Worm (Caenorhabditis elegans) whole organism, late embryonic: Measurements from ENCODE around the gene nhr-116.
"Not testable (repeated sequence)": the region's sequence is repeated elsewhere in the genome, so short reads cannot be mapped to it uniquely, and the experiment has no call there.

Source experiments
- C08G9.2 ChIP-seq: sonication (generic microtip); optimal IDR thresholded peaks from 2 replicates; lab custom pipeline; 2016; ENCODE audit warnings: mild to moderate bottlenecking, missing genetic modification characterization, moderate library complexity, missing compliant biosample characterization
- F13H6.1 ChIP-seq: sonication (generic microtip); optimal IDR thresholded peaks from 2 replicates; lab custom pipeline; 2016; ENCODE audit warnings: missing genetic modification characterization, missing compliant biosample characterization
- Y22D7AL.16 ChIP-seq: sonication (generic microtip); optimal IDR thresholded peaks from 2 replicates; lab custom pipeline; 2016; ENCODE audit warnings: missing genetic modification characterization, missing compliant biosample characterization
- ceh-14 ChIP-seq: sonication (generic microtip); optimal IDR thresholded peaks from 2 replicates; lab custom pipeline; 2016; ENCODE audit warnings: missing genotype, missing genetic modification characterization, missing compliant biosample characterization
- ceh-18 ChIP-seq: sonication (generic microtip); optimal IDR thresholded peaks from 2 replicates; lab custom pipeline; 2016; ENCODE audit warnings: missing genetic modification characterization, missing compliant biosample characterization
- ceh-22 ChIP-seq: sonication (generic microtip); optimal IDR thresholded peaks from 2 replicates; lab custom pipeline; 2017; ENCODE audit warnings: missing biosample characterization, missing genetic modification characterization
- ceh-34 ChIP-seq: sonication (generic microtip); optimal IDR thresholded peaks from 2 replicates; lab custom pipeline; 2016; ENCODE audit warnings: mild to moderate bottlenecking, missing genetic modification characterization, missing compliant biosample characterization
- ceh-45 ChIP-seq: fragments of 200-800 bp; sonication (Bioruptor generic); IDR thresholded peaks from 2 replicates; pipeline ENCODE4 v1.3.6; 2022; ENCODE audit warnings: missing genetic modification reagents, missing genetic modification characterization, missing compliant biosample characterization
- ceh-6 ChIP-seq: fragments of 200-800 bp; sonication (Bioruptor generic); optimal IDR thresholded peaks from 2 replicates; lab custom pipeline; 2018; ENCODE audit warnings: mild to moderate bottlenecking, missing genetic modification characterization, missing compliant biosample characterization
- dmd-4 ChIP-seq: sonication (generic microtip); optimal IDR thresholded peaks from 2 replicates; lab custom pipeline; 2016; ENCODE audit warnings: borderline replicate concordance, missing genetic modification characterization, missing compliant biosample characterization
- elt-4 ChIP-seq: sonication (generic microtip); optimal IDR thresholded peaks from 2 replicates; lab custom pipeline; 2016; ENCODE audit warnings: missing genetic modification characterization, missing compliant biosample characterization
- eyg-1 ChIP-seq: sonication (generic microtip); optimal IDR thresholded peaks from 2 replicates; lab custom pipeline; 2016; ENCODE audit warnings: missing genotype, missing genetic modification characterization, missing compliant biosample characterization
- fax-1 ChIP-seq: sonication (generic microtip); optimal IDR thresholded peaks from 2 replicates; lab custom pipeline; 2016; ENCODE audit warnings: missing genotype, missing genetic modification characterization, missing compliant biosample characterization
- fkh-6 ChIP-seq: sonication (generic microtip); optimal IDR thresholded peaks from 2 replicates; lab custom pipeline; 2016; ENCODE audit warnings: missing genetic modification characterization, missing compliant biosample characterization
- hlh-15 ChIP-seq: sonication (generic microtip); optimal IDR thresholded peaks from 2 replicates; lab custom pipeline; 2016; ENCODE audit warnings: missing genetic modification characterization, missing compliant biosample characterization
- hlh-30 ChIP-seq: sonication (generic microtip); optimal IDR thresholded peaks from 2 replicates; lab custom pipeline; 2017; ENCODE audit warnings: antibody characterized with exemption, missing genetic modification characterization, missing compliant biosample characterization; ENCODE audit not compliant: insufficient read depth
- hlh-6 ChIP-seq: sonication (generic microtip); optimal IDR thresholded peaks from 2 replicates; lab custom pipeline; 2016; ENCODE audit warnings: missing genotype, missing genetic modification characterization, missing compliant biosample characterization
- lin-11 ChIP-seq: fragments of 200-800 bp; sonication (Bioruptor generic); optimal IDR thresholded peaks from 2 replicates; lab custom pipeline; 2018; ENCODE audit warnings: mild to moderate bottlenecking, missing genetic modification characterization, missing compliant biosample characterization
- madf-2 ChIP-seq: sonication (generic microtip); optimal IDR thresholded peaks from 2 replicates; lab custom pipeline; 2017; ENCODE audit warnings: missing genetic modification characterization, missing compliant biosample characterization
- mec-3 ChIP-seq: sonication (generic microtip); optimal IDR thresholded peaks from 2 replicates; lab custom pipeline; 2016; ENCODE audit warnings: borderline replicate concordance, missing genetic modification characterization, missing compliant biosample characterization
- odd-2 ChIP-seq: sonication (generic microtip); optimal IDR thresholded peaks from 2 replicates; lab custom pipeline; 2017; ENCODE audit warnings: antibody characterized with exemption, mild to moderate bottlenecking, missing genetic modification characterization, missing compliant biosample characterization
- pag-3 ChIP-seq: sonication (generic microtip); optimal IDR thresholded peaks from 2 replicates; lab custom pipeline; 2016; ENCODE audit warnings: missing compliant biosample characterization, missing genetic modification characterization, borderline replicate concordance
- pax-1 ChIP-seq: fragments of 150-350 bp; optimal IDR thresholded peaks from 2 replicates; lab custom pipeline; 2014; ENCODE audit warnings: missing biosample characterization, missing genetic modification characterization
- pha-2 ChIP-seq: sonication (generic microtip); optimal IDR thresholded peaks from 2 replicates; lab custom pipeline; 2017; ENCODE audit warnings: mild to moderate bottlenecking, missing genetic modification characterization, missing compliant biosample characterization
- pha-4 ChIP-seq: fragments of 150-350 bp; optimal IDR thresholded peaks from 2 replicates; lab custom pipeline; 2018; ENCODE audit warnings: missing biosample characterization, missing genetic modification reagents, missing genetic modification characterization
- pqm-1 ChIP-seq: sonication (generic microtip); optimal IDR thresholded peaks from 2 replicates; lab custom pipeline; 2016; ENCODE audit warnings: missing genetic modification characterization, missing compliant biosample characterization
- pros-1 ChIP-seq: fragments of 150-350 bp; optimal IDR thresholded peaks from 2 replicates; lab custom pipeline; 2014; ENCODE audit warnings: missing biosample characterization, missing genetic modification reagents, missing genetic modification characterization
- ref-2 ChIP-seq: sonication (generic microtip); optimal IDR thresholded peaks from 2 replicates; lab custom pipeline; 2016; ENCODE audit warnings: missing genetic modification characterization, missing compliant biosample characterization
- rnt-1 ChIP-seq: sonication (generic microtip); optimal IDR thresholded peaks from 2 replicates; lab custom pipeline; 2016; ENCODE audit warnings: missing genetic modification characterization, missing compliant biosample characterization
- sdc-2 ChIP-seq: sonication (generic microtip); optimal IDR thresholded peaks from 2 replicates; lab custom pipeline; 2016; ENCODE audit warnings: missing genotype, missing genetic modification characterization, missing compliant biosample characterization
- sox-4 ChIP-seq: sonication (generic microtip); optimal IDR thresholded peaks from 2 replicates; lab custom pipeline; 2017; ENCODE audit warnings: mild to moderate bottlenecking, missing genetic modification characterization, inconsistent platforms, missing compliant biosample characterization
- syd-9 ChIP-seq: sonication (generic microtip); optimal IDR thresholded peaks from 2 replicates; lab custom pipeline; 2016; ENCODE audit warnings: mild to moderate bottlenecking, missing genetic modification characterization, moderate library complexity, missing compliant biosample characterization
- tbx-7 ChIP-seq: sonication (generic microtip); optimal IDR thresholded peaks from 2 replicates; lab custom pipeline; 2016; ENCODE audit warnings: missing genotype, missing genetic modification characterization, missing compliant biosample characterization
- ttx-3 ChIP-seq: sonication (generic microtip); optimal IDR thresholded peaks from 2 replicates; lab custom pipeline; 2016; ENCODE audit warnings: missing genetic modification reagents, missing genetic modification characterization, missing compliant biosample characterization
- zip-5 ChIP-seq: sonication (generic microtip); optimal IDR thresholded peaks from 2 replicates; lab custom pipeline; 2016; ENCODE audit warnings: missing genetic modification characterization, missing compliant biosample characterization
- ztf-16 ChIP-seq: sonication (generic microtip); optimal IDR thresholded peaks from 2 replicates; lab custom pipeline; 2017; ENCODE audit warnings: missing genetic modification characterization, missing compliant biosample characterization

The nhr-116 gene

DNA sequence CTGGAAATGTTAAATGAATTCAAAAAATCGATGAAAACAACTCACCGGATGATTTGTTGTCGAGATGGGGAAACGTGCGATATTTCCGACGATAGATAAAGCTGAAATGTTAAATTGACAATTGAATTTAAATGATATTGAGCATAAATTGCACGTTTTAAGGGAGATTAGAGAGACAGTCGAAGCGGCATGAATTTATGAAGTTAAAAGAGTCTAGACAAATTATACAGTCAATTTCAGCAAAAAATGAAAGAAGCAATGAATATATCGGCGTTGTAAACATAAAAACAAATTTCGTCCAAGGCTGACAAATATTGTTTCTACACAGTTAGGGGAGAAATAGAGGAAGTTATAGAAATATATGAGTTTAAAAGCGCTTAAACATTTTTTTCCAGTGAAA is 15.3 kb downstream of the nhr-116 start, which contains the start of gene Y102A5C.36 (continued):
- no peak for TF ChIP-seq fax-1 (tag; lab: Kevin White, UChicago)
- no peak for TF ChIP-seq ceh-22 (tag; lab: Kevin White, UChicago)

DNA sequence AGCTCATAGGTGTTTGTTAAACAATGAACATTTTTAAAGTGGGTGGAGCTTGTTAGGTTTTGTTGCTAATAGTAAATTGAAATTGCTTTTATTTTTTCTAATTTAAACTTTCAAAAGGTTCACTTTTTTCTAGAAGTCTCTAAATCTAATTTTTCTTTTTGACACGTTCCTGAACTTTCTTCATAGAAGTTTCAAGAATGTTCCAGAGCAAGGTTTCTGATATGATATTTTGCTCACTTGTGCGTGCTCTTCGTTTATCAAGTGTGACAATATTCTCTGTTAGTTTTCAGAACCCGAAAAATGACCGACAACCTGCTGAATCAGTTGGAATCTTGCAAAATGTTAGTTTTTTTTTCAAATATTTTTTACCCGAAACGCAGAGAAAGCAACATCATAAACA is 26.7 kb downstream of the nhr-116 start, which contains the start of gene fbxa-148:
TSS of gene fbxa-148 (plus strand) at position 301 of the 400 bp plus-strand sequence.
- not testable (repeated sequence) for TF ChIP-seq pha-4 (tag; lab: Kevin White, UChicago); ceh-14 (tag; lab: Kevin White, UChicago); pha-2

DNA sequence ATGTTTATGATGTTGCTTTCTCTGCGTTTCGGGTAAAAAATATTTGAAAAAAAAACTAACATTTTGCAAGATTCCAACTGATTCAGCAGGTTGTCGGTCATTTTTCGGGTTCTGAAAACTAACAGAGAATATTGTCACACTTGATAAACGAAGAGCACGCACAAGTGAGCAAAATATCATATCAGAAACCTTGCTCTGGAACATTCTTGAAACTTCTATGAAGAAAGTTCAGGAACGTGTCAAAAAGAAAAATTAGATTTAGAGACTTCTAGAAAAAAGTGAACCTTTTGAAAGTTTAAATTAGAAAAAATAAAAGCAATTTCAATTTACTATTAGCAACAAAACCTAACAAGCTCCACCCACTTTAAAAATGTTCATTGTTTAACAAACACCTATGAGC is 36.0 kb downstream of the nhr-116 start, which contains the start of gene fbxa-112:
TSS of gene fbxa-112 (minus strand) at position 101 of the 400 bp plus-strand sequence.
- TF ChIP-seq dmd-4; fax-1 (tag; lab: Kevin White, UChicago); lin-11: not testable (repeated sequence)

DNA sequence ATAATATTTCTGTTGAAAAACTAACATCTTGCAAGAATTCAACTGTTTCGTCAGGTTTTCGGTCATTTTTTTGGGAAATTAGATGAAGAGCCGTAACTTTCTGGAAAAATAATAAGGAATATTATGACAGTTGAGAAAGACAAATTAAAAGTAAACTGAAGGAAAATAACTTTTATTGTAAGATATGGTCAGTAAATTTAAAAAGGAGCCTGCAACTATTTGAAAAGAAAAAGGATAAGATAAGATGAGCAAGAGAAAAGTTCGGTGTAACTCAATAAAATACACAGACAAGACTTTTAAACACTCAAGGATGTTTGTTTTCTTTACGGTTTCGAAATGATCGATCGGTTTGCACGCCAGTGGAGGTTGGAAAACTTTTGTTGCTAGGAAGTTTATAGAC is 37.6 kb downstream of the nhr-116 start, which contains the start of gene fbxa-111:
TSS of gene fbxa-111 (minus strand) at position 101 of the 400 bp plus-strand sequence.
- not testable (repeated sequence) for TF ChIP-seq Y22D7AL.16 (tag; lab: Kevin White, UChicago); madf-2 (tag; lab: Kevin White, UChicago); lin-11
- TF ChIP-seq, all 69 proteins: peak for 0; not testable (repeated sequence) for 69

ce11 chrV:16950036-16950435 is 38.0 kb downstream of the nhr-116 start:
- no peak for TF ChIP-seq pax-1 (tag; lab: Kevin White, UChicago)
- no peak for TF ChIP-seq sox-4 (tag; lab: Kevin White, UChicago)
- no peak for TF ChIP-seq sdc-2 (tag; lab: Kevin White, UChicago)
- no peak for TF ChIP-seq hlh-6
- no peak for TF ChIP-seq F13H6.1 (tag; lab: Kevin White, UChicago)
- TF ChIP-seq ceh-6: no peak
- TF ChIP-seq ceh-14 (tag; lab: Kevin White, UChicago): no peak
- TF ChIP-seq ttx-3: no peak
- TF ChIP-seq tbx-7 (tag; lab: Kevin White, UChicago): no peak
- TF ChIP-seq elt-4 (tag; lab: Kevin White, UChicago): no peak
- TF ChIP-seq syd-9: no peak
- TF ChIP-seq odd-2 (tag; lab: Kevin White, UChicago): no peak
- TF ChIP-seq ref-2 (tag; lab: Kevin White, UChicago): no peak
- no peak for TF ChIP-seq pag-3 (tag; lab: Kevin White, UChicago)
- TF ChIP-seq madf-2 (tag; lab: Kevin White, UChicago): no peak
- TF ChIP-seq ceh-45 (GFP tag; lab: Robert Waterston, UW): no peak
- TF ChIP-seq, all 69 proteins: peak for 0

- no peak for TF ChIP-seq ceh-18
- TF ChIP-seq ceh-34: no peak
- no peak for TF ChIP-seq hlh-15 (tag; lab: Kevin White, UChicago)
These were observed 39.5 kb downstream of the nhr-116 start, which contains the start of gene clec-238 for ce11 chrV:16951504-16951903. clec-238 (plus strand) TSS chrV:16951804.

DNA sequence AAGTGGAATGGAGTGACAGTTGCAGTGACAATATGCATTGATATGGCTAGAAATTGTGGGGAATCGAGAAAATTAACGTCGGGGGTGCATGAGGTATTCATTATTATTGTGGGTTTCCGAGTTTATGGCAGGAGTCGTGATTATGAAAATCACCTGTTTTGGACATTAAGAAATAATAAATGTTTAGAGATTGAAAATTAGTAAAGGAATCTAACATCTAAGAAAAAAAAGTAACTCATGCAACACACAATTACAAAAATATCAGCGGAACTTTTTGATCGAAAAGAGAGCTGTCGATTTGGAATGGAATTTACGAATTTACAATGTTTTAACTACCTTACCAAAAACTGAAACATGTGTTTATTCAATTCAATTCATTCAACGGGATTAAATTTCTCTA is 42.7 kb downstream of the nhr-116 start, which contains the start of gene srh-206:
TSS of gene srh-206 (minus strand) at position 101 of the 400 bp plus-strand sequence.
- TF ChIP-seq mec-3 (no peak), eyg-1 (no peak), fkh-6 (no peak), ceh-18 (no peak), ztf-16 (no peak), hlh-30 (tag; lab: Kevin White, UChicago) (no peak), Y22D7AL.16 (tag; lab: Kevin White, UChicago) (no peak), zip-5 (tag; lab: Kevin White, UChicago) (no peak), lin-11 (no peak), pros-1 (tag; lab: Kevin White, UChicago) (no peak), ceh-6 (no peak), C08G9.2 (tag; lab: Kevin White, UChicago) (no peak), pqm-1 (tag; lab: Kevin White, UChicago) (no peak), hlh-6 (no peak), rnt-1 (tag; lab: Kevin White, UChicago) (no peak), syd-9 (no peak)
- TF ChIP-seq, all 69 proteins: peak for 0
